Worm (Caenorhabditis elegans) whole organism, early embryonic: Measurements from ENCODE around the gene srd-58.

ENCODE experiments used
- B0310.2 ChIP-seq: sonication (generic microtip); optimal IDR thresholded peaks from 2 replicates; lab custom pipeline; 2016; ENCODE audit warnings: mild to moderate bottlenecking, missing genetic modification characterization, missing compliant biosample characterization
- aly-1 ChIP-seq: sonication (generic microtip); optimal IDR thresholded peaks from 2 replicates; lab custom pipeline; 2016; ENCODE audit warnings: missing genetic modification characterization, missing compliant biosample characterization
- ama-1 ChIP-seq: fragments of 150-350 bp; optimal IDR thresholded peaks from 2 replicates; lab custom pipeline; 2014
- ceh-13 ChIP-seq: fragments of 200-800 bp; sonication (Bioruptor generic); optimal IDR thresholded peaks from 2 replicates; lab custom pipeline; 2018; ENCODE audit warnings: mild to moderate bottlenecking, missing genetic modification characterization, missing compliant biosample characterization
- hmbx-1 ChIP-seq: sonication (generic microtip); optimal IDR thresholded peaks from 2 replicates; lab custom pipeline; 2016; ENCODE audit warnings: mild to moderate bottlenecking, missing genetic modification characterization, missing compliant biosample characterization
- hmg-4 ChIP-seq: fragments of 200-800 bp; sonication (Bioruptor generic); optimal IDR thresholded peaks from 2 replicates; lab custom pipeline; 2018; ENCODE audit warnings: mild to moderate bottlenecking, missing genetic modification characterization, missing compliant biosample characterization
- pes-1 ChIP-seq: fragments of 200-800 bp; sonication (Bioruptor generic); IDR thresholded peaks from 2 replicates; pipeline ENCODE4 v1.3.6; 2022; ENCODE audit warnings: missing genetic modification reagents, missing genetic modification characterization, missing compliant biosample characterization
- scrt-1 ChIP-seq: fragments of 200-800 bp; sonication (Bioruptor generic); IDR thresholded peaks from 2 replicates; pipeline ENCODE4 v1.3.6; 2022; ENCODE audit warnings: missing genetic modification characterization, missing compliant biosample characterization
- tbx-11 ChIP-seq: fragments of 200-800 bp; sonication (Bioruptor generic); IDR thresholded peaks from 2 replicates; pipeline ENCODE4 v1.3.6; 2022; ENCODE audit warnings: missing genetic modification characterization, missing compliant biosample characterization
- tra-4 ChIP-seq: sonication (generic microtip); optimal IDR thresholded peaks from 2 replicates; lab custom pipeline; 2017; ENCODE audit warnings: missing genetic modification characterization, missing compliant biosample characterization

DNA sequence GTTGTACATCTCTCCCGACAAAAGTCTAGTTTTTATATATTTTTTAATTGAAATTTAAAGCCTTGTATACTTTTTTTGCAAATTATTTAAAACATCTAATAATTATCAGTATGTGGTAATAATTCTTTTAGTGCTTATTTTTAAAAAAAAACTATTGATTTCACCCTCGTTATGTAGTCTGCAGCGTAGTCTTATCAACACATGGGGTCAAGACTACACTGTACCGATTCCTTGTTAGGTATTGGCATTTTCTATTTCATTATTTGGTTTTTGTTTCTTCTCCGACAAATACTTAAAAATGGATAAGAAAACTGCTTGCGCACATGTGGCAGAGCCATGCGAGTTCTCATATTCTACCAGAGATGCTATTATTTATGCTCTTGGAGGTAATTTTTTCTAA lies 8.8 kb downstream of the srd-58 start, which contains the start of gene maoc-1:
- TF ChIP-seq ceh-13 = no peak
- TF ChIP-seq tbx-11 = no peak
- TF ChIP-seq ama-1 = no peak
- no peak for TF ChIP-seq aly-1 (tag; lab: Kevin White, UChicago)
- TF ChIP-seq pes-1 (GFP tag; lab: Robert Waterston, UW) = no peak
- no peak for TF ChIP-seq scrt-1 (GFP tag; lab: Robert Waterston, UW)
- no peak for TF ChIP-seq B0310.2 (tag; lab: Kevin White, UChicago)
- no peak for TF ChIP-seq hmg-4 (GFP tag; lab: Kevin White, UChicago)
- no peak for TF ChIP-seq hmbx-1 (tag; lab: Kevin White, UChicago)
- no peak for TF ChIP-seq tra-4 (tag; lab: Kevin White, UChicago)
